Fruit fly (Drosophila melanogaster) whole organism, embryonic: Measurements from ENCODE around the gene CG11710.

Experiments
- CG17912 ChIP-seq: fragments of 200-800 bp; sonication (Bioruptor generic); optimal IDR thresholded peaks from 2 replicates; lab custom pipeline; 2018; ENCODE audit warnings: missing biosample characterization, mild to moderate bottlenecking, missing genetic modification characterization
- CG4730 ChIP-seq: fragments of 200-800 bp; sonication (Bioruptor generic); IDR thresholded peaks from 2 replicates; pipeline ENCODE4 v1.3.6; 2022; ENCODE audit warnings: missing biosample characterization, missing genetic modification characterization
- CG6854 ChIP-seq: fragments of 200-800 bp; sonication (Bioruptor generic); optimal IDR thresholded peaks from 3 replicates; lab custom pipeline; 2017; ENCODE audit warnings: missing biosample characterization, mild to moderate bottlenecking, missing genetic modification characterization
- E2f1 ChIP-seq: fragments of 200-800 bp; sonication (Bioruptor generic); IDR thresholded peaks from 2 replicates; pipeline ENCODE4 v1.3.6; 2022; ENCODE audit warnings: missing biosample characterization, missing genetic modification characterization
- Pdp1 ChIP-seq, 2 experiments: fragments of 200-800 bp; sonication (Bioruptor generic); optimal IDR thresholded peaks; 3 replicates each; lab custom pipeline; 2016; ENCODE audit warnings: missing biosample characterization in 2 of 2, missing genetic modification characterization in 2 of 2, mild to moderate bottlenecking in 1 of 2, moderate library complexity in 1 of 2
- caup ChIP-seq: fragments of 200-800 bp; sonication (Bioruptor generic); optimal IDR thresholded peaks from 3 replicates; lab custom pipeline; 2017; ENCODE audit warnings: missing biosample characterization, mild to moderate bottlenecking, missing genetic modification characterization, moderate library complexity; ENCODE audit not compliant: severe bottlenecking
- crp ChIP-seq, 2 experiments: fragments of 200-800 bp; sonication (Bioruptor generic); optimal IDR thresholded peaks; 2 replicates in 1 of 2; 3 replicates in 1 of 2; lab custom pipeline; 2017; ENCODE audit warnings: missing biosample characterization in 2 of 2, missing genetic modification characterization in 2 of 2, mild to moderate bottlenecking in 1 of 2, moderate library complexity in 1 of 2
- eyg ChIP-seq: fragments of 200-800 bp; sonication (Bioruptor generic); optimal IDR thresholded peaks from 3 replicates; lab custom pipeline; 2016; ENCODE audit warnings: missing biosample characterization, missing genetic modification characterization
- grau ChIP-seq: fragments of 200-800 bp; optimal IDR thresholded peaks from 3 replicates; lab custom pipeline; 2019; ENCODE audit warnings: missing biosample characterization, mild to moderate bottlenecking, missing genetic modification characterization, moderate library complexity
- hth ChIP-seq: fragments of >200 bp; optimal IDR thresholded peaks from 2 replicates; lab custom pipeline; 2017; ENCODE audit warnings: inconsistent platforms
- knrl ChIP-seq: fragments of 200-800 bp; sonication (Bioruptor generic); IDR thresholded peaks from 3 replicates; pipeline ENCODE4 v1.3.6; 2022; ENCODE audit warnings: missing biosample characterization, missing genetic modification characterization; ENCODE audit not compliant: partially characterized antibody
- scrt ChIP-seq: fragments of 200-800 bp; sonication (Bioruptor generic); optimal IDR thresholded peaks from 2 replicates; lab custom pipeline; 2018; ENCODE audit warnings: missing biosample characterization, mild to moderate bottlenecking, missing genetic modification characterization, moderate library complexity
- sens ChIP-seq: fragments of 200-800 bp; sonication (Bioruptor generic); peaks from one replicate; lab custom pipeline; 2016; ENCODE audit warnings: missing biosample characterization, missing genetic modification characterization
- wek ChIP-seq: fragments of 200-800 bp; sonication (Bioruptor generic); optimal IDR thresholded peaks from 3 replicates; lab custom pipeline; 2018; ENCODE audit warnings: missing biosample characterization, mild to moderate bottlenecking, missing genetic modification characterization, moderate library complexity

DNA sequence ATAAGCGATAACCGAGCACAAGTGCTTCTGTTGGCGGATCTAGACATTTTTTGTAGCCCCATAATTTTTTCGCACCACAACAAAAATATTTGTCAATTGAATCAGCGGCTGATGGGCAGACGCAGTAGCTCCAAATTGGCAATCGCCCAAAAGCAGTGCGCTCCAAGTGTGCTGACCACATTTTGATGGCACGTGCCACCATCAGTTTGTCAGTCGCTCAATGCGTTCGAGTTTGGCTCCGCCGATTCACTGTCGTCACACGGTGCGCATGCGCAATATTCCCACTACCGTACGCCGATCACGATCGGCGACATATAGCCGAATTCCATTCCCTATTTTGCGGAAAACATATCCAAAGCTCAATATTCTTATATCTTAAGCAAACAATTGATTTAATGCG lies 49.2 kb upstream of the CG11710 start:
- TF ChIP-seq hth (lab: Kevin White, UChicago), result no peak
- no peak for TF ChIP-seq wek (GFP tag; lab: Kevin White, UChicago)
- no peak for TF ChIP-seq caup (GFP tag; lab: Kevin White, UChicago)
- no peak for TF ChIP-seq scrt (GFP tag; lab: Kevin White, UChicago)
- no peak for TF ChIP-seq CG6854 (GFP tag; lab: Kevin White, UChicago)
- TF ChIP-seq crp (GFP tag; optimal IDR thresholded peaks at IDR 0.05; lab: Kevin White, UChicago), result no peak
- TF ChIP-seq Pdp1 (GFP tag; optimal IDR thresholded peaks at IDR 0.05; lab: Kevin White, UChicago), result no peak
- no peak for TF ChIP-seq eyg (GFP tag; lab: Kevin White, UChicago)
- no peak for TF ChIP-seq CG17912 (GFP tag; lab: Kevin White, UChicago)
- TF ChIP-seq knrl (GFP tag; lab: Robert Waterston, UW), result no peak
- no peak for TF ChIP-seq E2f1 (GFP tag; lab: Robert Waterston, UW)
- TF ChIP-seq CG4730 (GFP tag; lab: Robert Waterston, UW), result no peak
- no peak for TF ChIP-seq grau (tag; lab: Kevin White, UChicago)
- TF ChIP-seq sens (GFP tag; lab: Kevin White, UChicago), result no peak
